Fruit fly (Drosophila melanogaster) whole organism, embryonic: Measurements from ENCODE around the gene CG13055.

ENCODE experiments used
- CG1024 ChIP-seq: fragments of 200-800 bp; sonication (Bioruptor generic); IDR thresholded peaks from 2 replicates; pipeline ENCODE4 v1.3.6; 2022; ENCODE audit warnings: missing biosample characterization, missing genetic modification characterization
- CG11398 ChIP-seq: fragments of 200-800 bp; sonication (Bioruptor generic); optimal IDR thresholded peaks from 2 replicates; lab custom pipeline; 2016; ENCODE audit warnings: missing biosample characterization, missing genetic modification characterization
- CG11696 ChIP-seq: fragments of 200-800 bp; sonication (Bioruptor generic); IDR thresholded peaks from 2 replicates; pipeline ENCODE4 v1.3.6; 2022; ENCODE audit warnings: missing biosample characterization, missing genetic modification characterization
- CG14014 ChIP-seq: fragments of 200-800 bp; sonication (Bioruptor generic); IDR thresholded peaks from 2 replicates; pipeline ENCODE4 v1.3.6; 2022; ENCODE audit warnings: missing biosample characterization, missing genetic modification characterization
- CG1832 ChIP-seq: fragments of 200-800 bp; sonication (Bioruptor generic); optimal IDR thresholded peaks from 2 replicates; lab custom pipeline; 2017; ENCODE audit warnings: missing biosample characterization, mild to moderate bottlenecking, missing genetic modification characterization, inconsistent platforms
- CG18599 ChIP-seq: fragments of 200-800 bp; sonication (Bioruptor generic); optimal IDR thresholded peaks from 3 replicates; lab custom pipeline; 2017; ENCODE audit warnings: missing biosample characterization, missing genetic modification characterization, mild to moderate bottlenecking, moderate library complexity, missing genetic modification reagents
- CG32532 ChIP-seq: fragments of 200-800 bp; sonication (Bioruptor generic); IDR thresholded peaks from 2 replicates; pipeline ENCODE4 v1.3.6; 2022; ENCODE audit warnings: missing biosample characterization, missing genetic modification characterization
- CG3838 ChIP-seq: fragments of 200-800 bp; sonication (Bioruptor generic); optimal IDR thresholded peaks from 3 replicates; lab custom pipeline; 2016; ENCODE audit warnings: missing biosample characterization, missing genetic modification characterization
- CG3847 ChIP-seq: fragments of 200-800 bp; sonication (Bioruptor generic); IDR thresholded peaks from 2 replicates; pipeline ENCODE4 v1.3.6; 2022; ENCODE audit warnings: missing biosample characterization, missing genetic modification characterization
- CG6689 ChIP-seq: fragments of 200-800 bp; sonication (Bioruptor generic); IDR thresholded peaks from 2 replicates; pipeline ENCODE4 v1.3.6; 2022; ENCODE audit warnings: missing biosample characterization, missing genetic modification characterization
- CG7357 ChIP-seq: fragments of 200-800 bp; sonication (Bioruptor generic); IDR thresholded peaks from 3 replicates; pipeline ENCODE4 v1.3.6; 2022; ENCODE audit warnings: missing biosample characterization, missing genetic modification characterization
- Chrac-16 ChIP-seq: fragments of 200-800 bp; sonication (Bioruptor generic); optimal IDR thresholded peaks from 3 replicates; lab custom pipeline; 2016; ENCODE audit warnings: missing biosample characterization, missing genetic modification characterization
- Dad ChIP-seq: fragments of 200-800 bp; sonication (Bioruptor generic); optimal IDR thresholded peaks from 3 replicates; lab custom pipeline; 2016; ENCODE audit warnings: missing biosample characterization, missing genetic modification characterization
- HLH4C ChIP-seq: fragments of 200-800 bp; sonication (Bioruptor generic); IDR thresholded peaks from 3 replicates; pipeline ENCODE4 v1.3.6; 2022; ENCODE audit warnings: missing biosample characterization, missing genetic modification characterization; ENCODE audit not compliant: partially characterized antibody
- Lpt ChIP-seq: fragments of >200 bp; optimal IDR thresholded peaks from 2 replicates; lab custom pipeline; 2018; ENCODE audit warnings: missing biosample characterization, missing genetic modification characterization
- MESR4 ChIP-seq: fragments of 200-800 bp; sonication (Bioruptor generic); optimal IDR thresholded peaks from 2 replicates; lab custom pipeline; 2018; ENCODE audit warnings: missing biosample characterization, mild to moderate bottlenecking, missing genetic modification characterization, moderate library complexity
- Med ChIP-seq: fragments of 200-800 bp; sonication (Bioruptor generic); peaks from one replicate; lab custom pipeline; 2016; ENCODE audit warnings: missing biosample characterization, missing genetic modification characterization, mild to moderate bottlenecking, inconsistent platforms, moderate library complexity
- Nf-YB ChIP-seq: fragments of 200-800 bp; sonication (Bioruptor generic); optimal IDR thresholded peaks from 3 replicates; lab custom pipeline; 2019; ENCODE audit warnings: missing biosample characterization, mild to moderate bottlenecking, missing genetic modification characterization, moderate library complexity
- Stat92E ChIP-seq, 3 experiments: fragments of >200 bp in 2 of 3; fragments of 200-800 bp in 1 of 3; sonication (Bioruptor generic) in 1 of 3; optimal IDR thresholded peaks; 2 replicates each; lab custom pipeline; 2017 to 2019; ENCODE audit warnings: missing biosample characterization in 3 of 3, missing genetic modification characterization in 3 of 3, mild to moderate bottlenecking in 1 of 3, moderate library complexity in 1 of 3
- Taf1 ChIP-seq: fragments of 200-800 bp; sonication (Bioruptor generic); IDR thresholded peaks from 2 replicates; pipeline ENCODE4 v1.3.6; 2022; ENCODE audit warnings: missing biosample characterization, missing genetic modification characterization
- Trl ChIP-seq, 3 experiments: fragments of >200 bp in 2 of 3; fragments of 200-800 bp in 1 of 3; sonication (Bioruptor generic) in 1 of 3; optimal IDR thresholded peaks; 2 replicates in 1 of 3; 3 replicates in 2 of 3; lab custom pipeline; 2016 to 2017; ENCODE audit warnings: missing biosample characterization in 1 of 3, missing genetic modification characterization in 1 of 3
- Usf ChIP-seq: fragments of 200-800 bp; sonication (Bioruptor generic); optimal IDR thresholded peaks from 2 replicates; lab custom pipeline; 2017; ENCODE audit warnings: missing genotype, missing biosample characterization, missing genetic modification characterization
- abd-A ChIP-seq: fragments of 200-800 bp; sonication (Bioruptor generic); optimal IDR thresholded peaks from 3 replicates; lab custom pipeline; 2019; ENCODE audit warnings: missing biosample characterization, mild to moderate bottlenecking, missing genetic modification characterization, moderate library complexity
- bowl ChIP-seq: fragments of 200-800 bp; sonication (Bioruptor generic); IDR thresholded peaks from 2 replicates; pipeline ENCODE4 v1.3.6; 2022; ENCODE audit warnings: missing biosample characterization, missing genetic modification characterization
- chif ChIP-seq, 2 experiments: fragments of 200-800 bp; sonication (Bioruptor generic); optimal IDR thresholded peaks; 3 replicates each; lab custom pipeline; 2016; ENCODE audit warnings: missing biosample characterization in 2 of 2, missing genetic modification characterization in 2 of 2
- chinmo ChIP-seq: fragments of 200-800 bp; sonication (Bioruptor generic); IDR thresholded peaks from 4 replicates; pipeline ENCODE4 v1.3.6; 2022; ENCODE audit warnings: missing biosample characterization, missing genetic modification characterization; ENCODE audit not compliant: partially characterized antibody
- chm ChIP-seq: fragments of 200-800 bp; sonication (Bioruptor generic); IDR thresholded peaks from 2 replicates; pipeline ENCODE4 v1.3.6; 2022; ENCODE audit warnings: missing biosample characterization, missing genetic modification characterization
- cwo ChIP-seq: fragments of 200-800 bp; sonication (Bioruptor generic); optimal IDR thresholded peaks from 3 replicates; lab custom pipeline; 2017; ENCODE audit warnings: missing biosample characterization, missing genetic modification characterization, mild to moderate bottlenecking, moderate library complexity, missing genetic modification reagents
- dysf ChIP-seq: fragments of 200-800 bp; sonication (Bioruptor generic); IDR thresholded peaks from 3 replicates; pipeline ENCODE4 v1.3.6; 2022; ENCODE audit warnings: missing biosample characterization, missing genetic modification characterization
- gcm ChIP-seq: fragments of 200-800 bp; sonication (Bioruptor generic); optimal IDR thresholded peaks from 2 replicates; lab custom pipeline; 2019; ENCODE audit warnings: missing biosample characterization, mild to moderate bottlenecking, missing genetic modification characterization, moderate library complexity
- hkb ChIP-seq, 2 experiments: fragments of 200-800 bp in 1 of 2; fragments of >200 bp in 1 of 2; sonication (Bioruptor generic) in 1 of 2; IDR thresholded peaks in 1 of 2; optimal IDR thresholded peaks in 1 of 2; 2 replicates each; pipeline versions ENCODE4 v1.3.6 to Lab custom; 2017 to 2022; ENCODE audit warnings: missing biosample characterization in 1 of 2, missing genetic modification characterization in 1 of 2
- inv ChIP-seq: fragments of 200-800 bp; sonication (Bioruptor generic); IDR thresholded peaks from 2 replicates; pipeline ENCODE4 v1.3.6; 2022; ENCODE audit warnings: missing biosample characterization, missing genetic modification characterization; ENCODE audit not compliant: partially characterized antibody
- kay ChIP-seq: fragments of 200-800 bp; sonication (Bioruptor generic); optimal IDR thresholded peaks from 2 replicates; lab custom pipeline; 2016; ENCODE audit warnings: missing biosample characterization, missing genetic modification characterization
- ken ChIP-seq: fragments of 200-800 bp; sonication (Bioruptor generic); IDR thresholded peaks from 3 replicates; pipeline ENCODE4 v1.3.6; 2022; ENCODE audit warnings: missing biosample characterization, missing genetic modification characterization
- mld ChIP-seq: fragments of 200-800 bp; sonication (Bioruptor generic); IDR thresholded peaks from 3 replicates; pipeline ENCODE4 v1.3.6; 2022; ENCODE audit warnings: missing biosample characterization, missing genetic modification characterization; ENCODE audit not compliant: partially characterized antibody
- nom ChIP-seq: fragments of 200-800 bp; sonication (Bioruptor generic); optimal IDR thresholded peaks from 2 replicates; lab custom pipeline; 2017; ENCODE audit warnings: missing biosample characterization, missing genetic modification characterization, mild to moderate bottlenecking, moderate library complexity, missing genetic modification reagents
- odd ChIP-seq: fragments of 200-800 bp; sonication (Bioruptor generic); optimal IDR thresholded peaks from 2 replicates; lab custom pipeline; 2017; ENCODE audit warnings: missing biosample characterization, mild to moderate bottlenecking, missing genetic modification characterization
- prd ChIP-seq, 3 experiments: fragments of >200 bp in 2 of 3; fragments of 200-800 bp in 1 of 3; sonication (Bioruptor generic) in 1 of 3; optimal IDR thresholded peaks in 2 of 3; IDR thresholded peaks in 1 of 3; 2 replicates in 2 of 3; 3 replicates in 1 of 3; pipeline versions ENCODE4 v1.3.6 to Lab custom; 2017 to 2022; ENCODE audit warnings: missing biosample characterization in 1 of 3, missing genetic modification characterization in 1 of 3
- repo ChIP-seq: fragments of 200-800 bp; sonication (Bioruptor generic); optimal IDR thresholded peaks from 2 replicates; lab custom pipeline; 2016; ENCODE audit warnings: missing biosample characterization, missing genetic modification characterization
- sisA ChIP-seq: fragments of 200-800 bp; sonication (Bioruptor generic); IDR thresholded peaks from 2 replicates; pipeline ENCODE4 v1.3.6; 2022; ENCODE audit warnings: missing biosample characterization, missing genetic modification characterization
- slp2 ChIP-seq: fragments of 200-800 bp; sonication (Bioruptor generic); optimal IDR thresholded peaks from 2 replicates; lab custom pipeline; 2016; ENCODE audit warnings: missing biosample characterization, missing genetic modification characterization
- so ChIP-seq: fragments of 200-800 bp; sonication (Bioruptor generic); IDR thresholded peaks from 3 replicates; pipeline ENCODE4 v1.3.6; 2022; ENCODE audit warnings: missing biosample characterization, missing genetic modification characterization
- ssp ChIP-seq: fragments of 200-800 bp; sonication (Bioruptor generic); IDR thresholded peaks from 2 replicates; pipeline ENCODE4 v1.3.6; 2022; ENCODE audit warnings: missing biosample characterization, missing genetic modification characterization
- tgo ChIP-seq: fragments of 200-800 bp; sonication (Bioruptor generic); IDR thresholded peaks from 3 replicates; pipeline ENCODE4 v1.3.6; 2022; ENCODE audit warnings: missing biosample characterization, missing genetic modification characterization
- vvl ChIP-seq: fragments of 200-800 bp; sonication (Bioruptor generic); IDR thresholded peaks from 2 replicates; pipeline ENCODE4 v1.3.6; 2022; ENCODE audit warnings: missing biosample characterization, missing genetic modification characterization

The CG13055 gene

dm6 chr3L:16289067-16289466 is 36.9 kb upstream of the CG13055 start (continued):
- peak; percentile 44; the same call in 1 of the 2 replicates for TF ChIP-seq CG11696
- TF ChIP-seq prd (optimal IDR thresholded peaks at IDR 0.05; lab: Kevin White, UChicago) = no peak
- TF ChIP-seq prd (GFP tag; IDR thresholded peaks at IDR 0.05; lab: Robert Waterston, UW) = peak; percentile 38; the same call in 1 of the 3 replicates

- TF ChIP-seq Taf1 (GFP tag; lab: Robert Waterston, UW) = no peak
- TF ChIP-seq Dad (GFP tag; lab: Kevin White, UChicago) = no peak
- TF ChIP-seq chinmo (GFP tag; lab: Robert Waterston, UW) = 0 out of 4 replicates have a peak, but pooled peaks have one; percentile 18
- TF ChIP-seq Trl (optimal IDR thresholded peaks at IDR 0.05; lab: Kevin White, UChicago) = peak; percentile 8 to 42
- no peak for TF ChIP-seq Trl (GFP tag; optimal IDR thresholded peaks at IDR 0.05; lab: Kevin White, UChicago)
Measured at dm6 chr3L:16288322-16288721, 36.2 kb upstream of the CG13055 start, which contains the start of gene CG13046. Gene CG13046 (minus strand): TSS chr3L:16288422.

- 0 out of 2 replicates have a peak, but pooled peaks have one; percentile 33 for TF ChIP-seq CG6689 (GFP tag; lab: Robert Waterston, UW)
- TF ChIP-seq Lpt (GFP tag; lab: Kevin White, UChicago) = no peak
- TF ChIP-seq inv (GFP tag; lab: Robert Waterston, UW) = no peak
- peak; percentile 45; the same call in 1 of the 3 replicates for TF ChIP-seq so (GFP tag; lab: Robert Waterston, UW)
- TF ChIP-seq mld (GFP tag; lab: Robert Waterston, UW) = no peak
- no peak for TF ChIP-seq bowl (GFP tag; lab: Robert Waterston, UW)
- TF ChIP-seq nom (GFP tag; lab: Kevin White, UChicago) = peak; percentile 46
- no peak; the same call in 1 of the 2 replicates for TF ChIP-seq CG14014 (GFP tag; lab: Robert Waterston, UW)
- TF ChIP-seq CG1832 (GFP tag; lab: Kevin White, UChicago) = no peak
- no peak for TF ChIP-seq kay (GFP tag; lab: Kevin White, UChicago)
- TF ChIP-seq slp2 (GFP tag; lab: Kevin White, UChicago) = no peak
- TF ChIP-seq vvl (GFP tag; lab: Robert Waterston, UW) = peak; percentile 62
- no peak for TF ChIP-seq ssp (GFP tag; lab: Robert Waterston, UW)
- no peak for TF ChIP-seq HLH4C (GFP tag; lab: Robert Waterston, UW)
- no peak for TF ChIP-seq chm (GFP tag; lab: Robert Waterston, UW)
- no peak for TF ChIP-seq CG11398
- TF ChIP-seq odd (GFP tag; lab: Kevin White, UChicago) = no peak
- TF ChIP-seq abd-A (tag; lab: Kevin White, UChicago) = peak; percentile 21
- no peak for TF ChIP-seq Stat92E (GFP tag; optimal IDR thresholded peaks at IDR 0.05; lab: Kevin White, UChicago)
- no peak for TF ChIP-seq Usf (GFP tag; lab: Kevin White, UChicago)
- TF ChIP-seq gcm (GFP tag; lab: Kevin White, UChicago) = peak; percentile 9
- TF ChIP-seq Med (GFP tag; lab: Kevin White, UChicago) = peak; percentile 79
- TF ChIP-seq Chrac-16 (GFP tag; lab: Kevin White, UChicago) = no peak
- TF ChIP-seq tgo = peak; percentile 35; the same call in 2 of the 3 replicates
- peak; percentile 56; the same call in 2 of the 3 replicates for TF ChIP-seq dysf
- TF ChIP-seq repo (GFP tag; lab: Kevin White, UChicago) = no peak
- TF ChIP-seq cwo = peak; percentile 79
- TF ChIP-seq sisA = no peak
- 0 out of 3 replicates have a peak, but pooled peaks have one; percentile 32 for TF ChIP-seq CG7357 (GFP tag; lab: Robert Waterston, UW)
- no peak for TF ChIP-seq MESR4 (GFP tag; lab: Kevin White, UChicago)
- no peak for TF ChIP-seq CG3847 (GFP tag; lab: Robert Waterston, UW)
- TF ChIP-seq Nf-YB (GFP tag; lab: Kevin White, UChicago) = no peak
- no peak for TF ChIP-seq chif (GFP tag; optimal IDR thresholded peaks at IDR 0.05; lab: Kevin White, UChicago)
- TF ChIP-seq ken (GFP tag; lab: Robert Waterston, UW) = no peak
- no peak for TF ChIP-seq CG1024 (GFP tag; lab: Robert Waterston, UW)
- no peak for TF ChIP-seq hkb (optimal IDR thresholded peaks at IDR 0.05; lab: Kevin White, UChicago)
- 0 out of 2 replicates have a peak, but pooled peaks have one; percentile 22 for TF ChIP-seq hkb (GFP tag; IDR thresholded peaks at IDR 0.05; lab: Robert Waterston, UW)
- no peak for TF ChIP-seq CG32532 (GFP tag; lab: Robert Waterston, UW)
- no peak for TF ChIP-seq CG3838 (GFP tag; lab: Kevin White, UChicago)
- no peak for TF ChIP-seq CG18599
Measured at dm6 chr3L:16286258-16286657, 34.1 kb upstream of the CG13055 start.
